Fruit fly (Drosophila melanogaster) whole organism: ENCODE measurements around the gene Or67d.

ENCODE experiments used
- CG8478 ChIP-seq: fragments of >200 bp; optimal IDR thresholded peaks from 2 replicates; lab custom pipeline; 2018; ENCODE audit warnings: inconsistent platforms
- Dll ChIP-seq: fragments of >200 bp; optimal IDR thresholded peaks from 2 replicates; lab custom pipeline; 2017
- psq ChIP-seq: fragments of >200 bp; optimal IDR thresholded peaks from 2 replicates; lab custom pipeline; 2017
- usp ChIP-seq: fragments of >200 bp; optimal IDR thresholded peaks from 2 replicates; lab custom pipeline; 2017; ENCODE audit warnings: missing biosample characterization, missing genetic modification characterization, mixed read lengths

DNA sequence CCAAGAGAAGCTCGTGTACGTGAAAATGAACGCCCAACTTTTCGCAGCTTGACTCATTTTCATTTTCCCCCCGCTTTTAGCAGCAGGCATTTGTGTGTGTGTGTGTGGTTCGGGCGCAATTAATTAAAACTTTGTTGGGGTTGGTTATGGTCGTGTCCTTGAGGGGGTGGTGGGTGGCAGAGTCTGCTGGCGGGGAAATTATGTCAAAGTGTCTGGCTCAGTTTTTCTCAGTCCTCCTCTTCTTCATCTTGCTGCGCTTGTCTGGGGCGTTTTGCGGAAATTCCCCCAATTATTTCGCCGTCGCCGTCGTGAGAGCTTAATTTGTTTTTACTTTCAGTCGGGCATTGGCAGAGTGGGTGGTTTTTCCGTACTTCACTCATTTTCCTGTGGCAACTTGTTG is 26.2 kb downstream of the Or67d start:
- no peak for TF ChIP-seq Dll (lab: Kevin White, UChicago)
- TF ChIP-seq CG8478 (lab: Kevin White, UChicago): no peak
- no peak for TF ChIP-seq psq (lab: Kevin White, UChicago)
- TF ChIP-seq usp (GFP tag; lab: Kevin White, UChicago): no peak
